Fruit fly (Drosophila melanogaster) whole organism, embryonic: ENCODE measurements around the gene Tctp.

Experiments used
- Aef1 ChIP-seq: fragments of 200-800 bp; sonication (Bioruptor generic); IDR thresholded peaks from 3 replicates; pipeline ENCODE4 v1.3.6; 2022; ENCODE audit warnings: missing biosample characterization, missing genetic modification characterization
- Bteb2 ChIP-seq: fragments of 200-800 bp; sonication (Bioruptor generic); optimal IDR thresholded peaks from 2 replicates; lab custom pipeline; 2016; ENCODE audit warnings: missing biosample characterization, missing genetic modification characterization
- CG10267 ChIP-seq: fragments of 200-800 bp; sonication (Bioruptor generic); optimal IDR thresholded peaks from 2 replicates; lab custom pipeline; 2018; ENCODE audit warnings: missing biosample characterization, mild to moderate bottlenecking, missing genetic modification characterization, moderate library complexity
- CG10274 ChIP-seq: fragments of 200-800 bp; sonication (Bioruptor generic); optimal IDR thresholded peaks from 3 replicates; lab custom pipeline; 2017; ENCODE audit warnings: missing biosample characterization, mild to moderate bottlenecking, missing genetic modification characterization
- CG11093 ChIP-seq: fragments of 200-800 bp; sonication (Bioruptor generic); IDR thresholded peaks from 3 replicates; pipeline ENCODE4 v1.3.6; 2022; ENCODE audit warnings: missing biosample characterization, missing genetic modification characterization
- CG12104 ChIP-seq: fragments of 200-800 bp; sonication (Bioruptor generic); optimal IDR thresholded peaks from 3 replicates; lab custom pipeline; 2016; ENCODE audit warnings: missing biosample characterization, missing genetic modification characterization
- CG13296 ChIP-seq: fragments of 200-800 bp; sonication (Bioruptor generic); optimal IDR thresholded peaks from 3 replicates; lab custom pipeline; 2018; ENCODE audit warnings: missing biosample characterization, mild to moderate bottlenecking, missing genetic modification characterization
- CG15073 ChIP-seq: fragments of 200-800 bp; sonication (Bioruptor generic); optimal IDR thresholded peaks from 2 replicates; lab custom pipeline; 2016; ENCODE audit warnings: missing biosample characterization, missing genetic modification characterization
- CG17186 ChIP-seq: fragments of 200-800 bp; sonication (Bioruptor generic); optimal IDR thresholded peaks from 3 replicates; lab custom pipeline; 2017; ENCODE audit warnings: missing biosample characterization, missing genetic modification reagents, missing genetic modification characterization
- CG18599 ChIP-seq: fragments of 200-800 bp; sonication (Bioruptor generic); optimal IDR thresholded peaks from 3 replicates; lab custom pipeline; 2017; ENCODE audit warnings: missing biosample characterization, missing genetic modification characterization, mild to moderate bottlenecking, moderate library complexity, missing genetic modification reagents
- CG2129 ChIP-seq: fragments of 200-800 bp; sonication (Bioruptor generic); IDR thresholded peaks from 2 replicates; pipeline ENCODE4 v1.3.6; 2022; ENCODE audit warnings: missing biosample characterization, missing genetic modification characterization; ENCODE audit not compliant: partially characterized antibody
- CG2678 ChIP-seq: fragments of 200-800 bp; sonication (Bioruptor generic); optimal IDR thresholded peaks from 3 replicates; lab custom pipeline; 2019; ENCODE audit warnings: missing biosample characterization, mild to moderate bottlenecking, missing genetic modification characterization, moderate library complexity
- CG31224 ChIP-seq: fragments of 200-800 bp; sonication (Bioruptor generic); IDR thresholded peaks from 2 replicates; pipeline ENCODE4 v1.3.6; 2022; ENCODE audit warnings: missing biosample characterization, missing genetic modification characterization
- CG31441 ChIP-seq: fragments of 200-800 bp; sonication (Bioruptor generic); IDR thresholded peaks from 2 replicates; pipeline ENCODE4 v1.3.6; 2022; ENCODE audit warnings: missing biosample characterization, missing genetic modification characterization
- CG33213 ChIP-seq: fragments of 200-800 bp; sonication (Bioruptor generic); optimal IDR thresholded peaks from 3 replicates; lab custom pipeline; 2016; ENCODE audit warnings: missing biosample characterization, missing genetic modification characterization
- CG42726 ChIP-seq: fragments of 200-800 bp; sonication (Bioruptor generic); IDR thresholded peaks from 2 replicates; pipeline ENCODE4 v1.3.6; 2022; ENCODE audit warnings: missing biosample characterization, missing genetic modification characterization; ENCODE audit not compliant: partially characterized antibody
- CG6813 ChIP-seq: fragments of 200-800 bp; sonication (Bioruptor generic); optimal IDR thresholded peaks from 2 replicates; lab custom pipeline; 2017; ENCODE audit warnings: missing biosample characterization, missing genetic modification characterization, mild to moderate bottlenecking, moderate library complexity, missing genetic modification reagents
- CG7372 ChIP-seq: fragments of 200-800 bp; sonication (Bioruptor generic); IDR thresholded peaks from 2 replicates; pipeline ENCODE4 v1.3.6; 2022; ENCODE audit warnings: missing biosample characterization, missing genetic modification characterization
- CG8765 ChIP-seq: fragments of 200-800 bp; sonication (Bioruptor generic); IDR thresholded peaks from 2 replicates; pipeline ENCODE4 v1.3.6; 2022; ENCODE audit warnings: missing biosample characterization, missing genetic modification characterization
- CG8944 ChIP-seq: fragments of 200-800 bp; sonication (Bioruptor generic); optimal IDR thresholded peaks from 3 replicates; lab custom pipeline; 2016; ENCODE audit warnings: missing biosample characterization, missing genetic modification characterization
- CG9609 ChIP-seq: fragments of 200-800 bp; sonication (Bioruptor generic); optimal IDR thresholded peaks from 3 replicates; lab custom pipeline; 2016; ENCODE audit warnings: missing biosample characterization, missing genetic modification characterization
- CG9817 ChIP-seq: fragments of 200-800 bp; sonication (Bioruptor generic); optimal IDR thresholded peaks from 2 replicates; lab custom pipeline; 2018; ENCODE audit warnings: missing biosample characterization, mild to moderate bottlenecking, missing genetic modification characterization, moderate library complexity
- CoRest ChIP-seq: fragments of 200-800 bp; sonication (Bioruptor generic); optimal IDR thresholded peaks from 3 replicates; lab custom pipeline; 2018; ENCODE audit warnings: missing biosample characterization, mild to moderate bottlenecking, missing genetic modification characterization, moderate library complexity
- Dad ChIP-seq: fragments of 200-800 bp; sonication (Bioruptor generic); optimal IDR thresholded peaks from 3 replicates; lab custom pipeline; 2016; ENCODE audit warnings: missing biosample characterization, missing genetic modification characterization
- Dref ChIP-seq: fragments of 200-800 bp; sonication (Bioruptor generic); IDR thresholded peaks from 2 replicates; pipeline ENCODE4 v1.3.6; 2022; ENCODE audit warnings: missing biosample characterization, missing genetic modification characterization
- Ets65A ChIP-seq: fragments of 200-800 bp; sonication (Bioruptor generic); peaks from one replicate; lab custom pipeline; 2016; ENCODE audit warnings: missing biosample characterization, missing genetic modification characterization
- GATAe ChIP-seq: fragments of 200-800 bp; sonication (Bioruptor generic); conservative IDR thresholded peaks from 2 replicates; pipeline ENCODE4 v1.3.6; 2022; ENCODE audit warnings: missing biosample characterization, missing genetic modification characterization
- H15 ChIP-seq: fragments of 200-800 bp; sonication (Bioruptor generic); IDR thresholded peaks from 3 replicates; pipeline ENCODE4 v1.3.6; 2022; ENCODE audit warnings: missing biosample characterization, missing genetic modification characterization
- Hand ChIP-seq: fragments of 200-800 bp; sonication (Bioruptor generic); optimal IDR thresholded peaks from 2 replicates; lab custom pipeline; 2017; ENCODE audit warnings: mild to moderate bottlenecking, missing biosample characterization, missing genetic modification reagents, missing genetic modification characterization
- Meics ChIP-seq: fragments of 200-800 bp; sonication (Bioruptor generic); optimal IDR thresholded peaks from 2 replicates; lab custom pipeline; 2017; ENCODE audit warnings: missing biosample characterization, mild to moderate bottlenecking, missing genetic modification characterization
- Sry-β ChIP-seq: fragments of 200-800 bp; sonication (Bioruptor generic); optimal IDR thresholded peaks from 2 replicates; lab custom pipeline; 2018; ENCODE audit warnings: missing biosample characterization, mild to moderate bottlenecking, missing genetic modification characterization, moderate library complexity
- Vsx1 ChIP-seq: fragments of 200-800 bp; sonication (Bioruptor generic); optimal IDR thresholded peaks from 2 replicates; lab custom pipeline; 2017; ENCODE audit warnings: missing biosample characterization, mild to moderate bottlenecking, missing genetic modification characterization, missing genetic modification reagents
- bab2 ChIP-seq: fragments of 200-800 bp; sonication (Bioruptor generic); optimal IDR thresholded peaks from 2 replicates; lab custom pipeline; 2016; ENCODE audit warnings: missing biosample characterization, missing genetic modification characterization
- bbx ChIP-seq: fragments of 200-800 bp; sonication (Bioruptor generic); IDR thresholded peaks from 2 replicates; pipeline ENCODE4 v1.3.6; 2022; ENCODE audit warnings: missing biosample characterization, missing genetic modification characterization; ENCODE audit not compliant: partially characterized antibody
- bcd ChIP-seq: fragments of 200-800 bp; sonication (Bioruptor generic); optimal IDR thresholded peaks from 2 replicates; lab custom pipeline; 2017; ENCODE audit warnings: missing biosample characterization, mild to moderate bottlenecking, missing genetic modification characterization
- cas ChIP-seq: fragments of 200-800 bp; sonication (Bioruptor generic); IDR thresholded peaks from 2 replicates; pipeline ENCODE4 v1.3.6; 2022; ENCODE audit warnings: missing biosample characterization, missing genetic modification characterization
- chif ChIP-seq, 2 experiments: fragments of 200-800 bp; sonication (Bioruptor generic); optimal IDR thresholded peaks; 3 replicates each; lab custom pipeline; 2016; ENCODE audit warnings: missing biosample characterization in 2 of 2, missing genetic modification characterization in 2 of 2
- cwo ChIP-seq: fragments of 200-800 bp; sonication (Bioruptor generic); optimal IDR thresholded peaks from 3 replicates; lab custom pipeline; 2017; ENCODE audit warnings: missing biosample characterization, missing genetic modification characterization, mild to moderate bottlenecking, moderate library complexity, missing genetic modification reagents
- en ChIP-seq: fragments of 200-800 bp; sonication (Bioruptor generic); optimal IDR thresholded peaks from 2 replicates; lab custom pipeline; 2016; ENCODE audit warnings: missing biosample characterization, missing genetic modification characterization
- ftz-f1 ChIP-seq: fragments of 200-800 bp; sonication (Bioruptor generic); optimal IDR thresholded peaks from 2 replicates; lab custom pipeline; 2016; ENCODE audit warnings: missing biosample characterization, missing genetic modification characterization
- gcm ChIP-seq: fragments of 200-800 bp; sonication (Bioruptor generic); optimal IDR thresholded peaks from 2 replicates; lab custom pipeline; 2019; ENCODE audit warnings: missing biosample characterization, mild to moderate bottlenecking, missing genetic modification characterization, moderate library complexity
- inv ChIP-seq: fragments of 200-800 bp; sonication (Bioruptor generic); IDR thresholded peaks from 2 replicates; pipeline ENCODE4 v1.3.6; 2022; ENCODE audit warnings: missing biosample characterization, missing genetic modification characterization; ENCODE audit not compliant: partially characterized antibody
- lov ChIP-seq, 2 experiments: fragments of 200-800 bp in 1 of 2; fragments of >200 bp in 1 of 2; sonication (Bioruptor generic) in 1 of 2; IDR thresholded peaks in 1 of 2; optimal IDR thresholded peaks in 1 of 2; 2 replicates in 1 of 2; 3 replicates in 1 of 2; pipeline versions ENCODE4 v1.3.6 to Lab custom; 2017 to 2022; ENCODE audit warnings: missing biosample characterization in 1 of 2, missing genetic modification characterization in 1 of 2
- mirr ChIP-seq: fragments of 200-800 bp; sonication (Bioruptor generic); optimal IDR thresholded peaks from 3 replicates; lab custom pipeline; 2018; ENCODE audit warnings: missing biosample characterization, mild to moderate bottlenecking, missing genetic modification characterization
- mld ChIP-seq: fragments of 200-800 bp; sonication (Bioruptor generic); IDR thresholded peaks from 3 replicates; pipeline ENCODE4 v1.3.6; 2022; ENCODE audit warnings: missing biosample characterization, missing genetic modification characterization; ENCODE audit not compliant: partially characterized antibody
- pho ChIP-seq: fragments of 200-800 bp; sonication (Bioruptor generic); optimal IDR thresholded peaks from 2 replicates; lab custom pipeline; 2016; ENCODE audit warnings: missing biosample characterization, missing genetic modification characterization
- sisA ChIP-seq: fragments of 200-800 bp; sonication (Bioruptor generic); IDR thresholded peaks from 2 replicates; pipeline ENCODE4 v1.3.6; 2022; ENCODE audit warnings: missing biosample characterization, missing genetic modification characterization
- sqz ChIP-seq: fragments of 200-800 bp; sonication (Bioruptor generic); optimal IDR thresholded peaks from 3 replicates; lab custom pipeline; 2018; ENCODE audit warnings: missing biosample characterization, mild to moderate bottlenecking, missing genetic modification characterization
- toy ChIP-seq: fragments of 200-800 bp; sonication (Bioruptor generic); IDR thresholded peaks from 2 replicates; pipeline ENCODE4 v1.3.6; 2022; ENCODE audit warnings: missing biosample characterization, missing genetic modification characterization
- unc-4 ChIP-seq: fragments of 200-800 bp; sonication (Bioruptor generic); IDR thresholded peaks from 2 replicates; pipeline ENCODE4 v1.3.6; 2022; ENCODE audit warnings: missing biosample characterization, missing genetic modification characterization; ENCODE audit not compliant: partially characterized antibody
- wor ChIP-seq: fragments of 200-800 bp; sonication (Bioruptor generic); IDR thresholded peaks from 2 replicates; pipeline ENCODE4 v1.3.6; 2022; ENCODE audit warnings: missing biosample characterization, missing genetic modification characterization

The Tctp gene

dm6 chr3R:11198062-11198472 lies 12.0 kb upstream of the Tctp start (continued):
- TF ChIP-seq cas (GFP tag; lab: Robert Waterston, UW) (no peak), sqz (no peak), Vsx1 (GFP tag; lab: Kevin White, UChicago) (no peak), Aef1 (no peak), CoRest (no peak), bab2 (no peak), bcd (GFP tag; lab: Kevin White, UChicago) (peak; percentile 12), CG2678 (tag; lab: Kevin White, UChicago) (no peak), CG18599 (GFP tag; lab: Kevin White, UChicago) (peak; percentile 21), mirr (peak; percentile 31), Sry-β (GFP tag; lab: Kevin White, UChicago) (no peak), CG9609 (GFP tag; lab: Kevin White, UChicago) (no peak), CG15073 (GFP tag; lab: Kevin White, UChicago) (no peak), unc-4 (GFP tag; lab: Robert Waterston, UW) (no peak), Ets65A (GFP tag; lab: Kevin White, UChicago) (peak; percentile 57), CG10274 (GFP tag; lab: Kevin White, UChicago) (no peak), CG9817 (tag; lab: Kevin White, UChicago) (no peak), CG13296 (no peak), Bteb2 (no peak), Dad (peak; percentile 18), toy (no peak), Hand (GFP tag; lab: Kevin White, UChicago) (no peak), mld (GFP tag; lab: Robert Waterston, UW) (no peak), lov (optimal IDR thresholded peaks at IDR 0.05; lab: Kevin White, UChicago) (no peak), lov (GFP tag; IDR thresholded peaks at IDR 0.05; lab: Robert Waterston, UW) (no peak), cwo (GFP tag; lab: Kevin White, UChicago) (peak; percentile 79), sisA (no peak), GATAe (GFP tag; lab: Robert Waterston, UW) (no peak), CG8944 (GFP tag; lab: Kevin White, UChicago) (no peak), chif (GFP tag; optimal IDR thresholded peaks at IDR 0.05; lab: Kevin White, UChicago) (no peak), Meics (GFP tag; lab: Kevin White, UChicago) (no peak), CG17186 (GFP tag; lab: Kevin White, UChicago) (no peak), ftz-f1 (GFP tag; lab: Kevin White, UChicago) (peak; percentile 54), CG31224 (GFP tag; lab: Robert Waterston, UW) (no peak), CG11093 (GFP tag; lab: Robert Waterston, UW) (no peak), pho (GFP tag; lab: Kevin White, UChicago) (no peak), CG8765 (GFP tag; lab: Robert Waterston, UW) (no peak), CG2129 (GFP tag; lab: Robert Waterston, UW) (no peak), bbx (GFP tag; lab: Robert Waterston, UW) (peak; percentile 41; the same call in 1 of the 2 replicates), CG31441 (GFP tag; lab: Robert Waterston, UW) (no peak), CG10267 (tag; lab: Kevin White, UChicago) (no peak), Dref (GFP tag; lab: Robert Waterston, UW) (no peak), gcm (GFP tag; lab: Kevin White, UChicago) (no peak), CG7372 (GFP tag; lab: Robert Waterston, UW) (no peak), CG33213 (no peak), inv (GFP tag; lab: Robert Waterston, UW) (no peak), CG42726 (no peak), wor (no peak), en (no peak), CG6813 (GFP tag; lab: Kevin White, UChicago) (no peak), H15 (no peak), CG12104 (GFP tag; lab: Kevin White, UChicago) (no peak)
